Fruit fly (Drosophila melanogaster): ENCODE data around the gene CG5245.

The CG5245 gene

dm6 chr3R:12431030-12431489, 1.7 kb downstream of the CG5245 start, which contains the start of gene Prosalpha2 (continued):
- peak; percentile 19 for TF ChIP-seq Sry-β (GFP tag; optimal IDR thresholded peaks at IDR 0.05)
- TF ChIP-seq CG12659 (GFP tag; optimal IDR thresholded peaks at IDR 0.05) = peak; percentile 68
- peak; percentile 55 for TF ChIP-seq CG1603 (tag; optimal IDR thresholded peaks at IDR 0.05)
- peak; percentile 42 for TF ChIP-seq nmo (GFP tag; optimal IDR thresholded peaks at IDR 0.05)
- peak; percentile 66 for TF ChIP-seq Sin3A (optimal IDR thresholded peaks at IDR 0.05)
- peak; percentile 61 for TF ChIP-seq pzg (GFP tag; optimal IDR thresholded peaks at IDR 0.05)
- no peak for TF ChIP-seq Hmx (GFP tag; optimal IDR thresholded peaks at IDR 0.05)
- no peak for TF ChIP-seq CG15601 (tag; optimal IDR thresholded peaks at IDR 0.05)
- TF ChIP-seq Hr3 (GFP tag; optimal IDR thresholded peaks at IDR 0.05) = no peak
- no peak for TF ChIP-seq B-H2 (GFP tag; optimal IDR thresholded peaks at IDR 0.05)
- TF ChIP-seq CG10147 (GFP tag; optimal IDR thresholded peaks at IDR 0.05) = peak; percentile 11
- no peak for TF ChIP-seq CG12236 (GFP tag; optimal IDR thresholded peaks at IDR 0.05)
- no peak for TF ChIP-seq CG11695 (GFP tag; IDR thresholded peaks at IDR 0.05)
- no peak for TF ChIP-seq vvl (GFP tag; IDR thresholded peaks at IDR 0.05)
- no peak for TF ChIP-seq CG12071 (GFP tag; optimal IDR thresholded peaks at IDR 0.05)
- TF ChIP-seq CG4328 (GFP tag; optimal IDR thresholded peaks at IDR 0.05) = no peak
- TF ChIP-seq btn (GFP tag; optimal IDR thresholded peaks at IDR 0.05) = no peak
- no peak for TF ChIP-seq grn (GFP tag; optimal IDR thresholded peaks at IDR 0.05)
- peak; percentile 14 for TF ChIP-seq CG12155 (GFP tag; optimal IDR thresholded peaks at IDR 0.05)
- peak; percentile 20 for TF ChIP-seq Myb (GFP tag; optimal IDR thresholded peaks at IDR 0.05)
- TF ChIP-seq vfl (GFP tag; optimal IDR thresholded peaks at IDR 0.05) = no peak
- no peak for TF ChIP-seq Dbx (GFP tag; IDR thresholded peaks at IDR 0.05)
- no peak for TF ChIP-seq tll (GFP tag; optimal IDR thresholded peaks at IDR 0.05)
- no peak for TF ChIP-seq bbx (GFP tag; IDR thresholded peaks at IDR 0.05; ENCODE audit: partially characterized antibody)
- TF ChIP-seq corto (GFP tag; optimal IDR thresholded peaks at IDR 0.05) = no peak
- no peak for TF ChIP-seq E2f1 (GFP tag; IDR thresholded peaks at IDR 0.05)
- TF ChIP-seq insv (GFP tag; optimal IDR thresholded peaks at IDR 0.05) = peak in 1 of 2 experiments; percentile 31
- peak; percentile 39 for TF ChIP-seq slbo (GFP tag; IDR thresholded peaks at IDR 0.05)
- TF ChIP-seq Nf-YB (GFP tag; optimal IDR thresholded peaks at IDR 0.05) = no peak
- no peak for TF ChIP-seq Lpt (GFP tag; optimal IDR thresholded peaks at IDR 0.05)
- TF ChIP-seq bab2 (GFP tag; optimal IDR thresholded peaks at IDR 0.05) = no peak
- TF ChIP-seq CG4617 (GFP tag; optimal IDR thresholded peaks at IDR 0.05; ENCODE audit: borderline replicate concordance) = peak; percentile 57
- no peak for TF ChIP-seq caup (GFP tag; optimal IDR thresholded peaks at IDR 0.05; ENCODE audit: severe bottlenecking)
- TF ChIP-seq CG2678 (tag; optimal IDR thresholded peaks at IDR 0.05) = no peak
- TF ChIP-seq jumu (GFP tag; optimal IDR thresholded peaks at IDR 0.05) = no peak
- TF ChIP-seq peb (GFP tag; IDR thresholded peaks at IDR 0.05) = no peak
- peak; percentile 62 for TF ChIP-seq CG15514 (GFP tag; optimal IDR thresholded peaks at IDR 0.05)
- TF ChIP-seq kah (GFP tag; optimal IDR thresholded peaks at IDR 0.05) = no peak
- no peak for TF ChIP-seq Trl (optimal IDR thresholded peaks at IDR 0.05)
- no peak for TF ChIP-seq Trl (GFP tag; optimal IDR thresholded peaks at IDR 0.05)
- TF ChIP-seq gfzf (GFP tag; optimal IDR thresholded peaks at IDR 0.05) = peak; percentile 83
- no peak for TF ChIP-seq CG18619 (GFP tag; optimal IDR thresholded peaks at IDR 0.05)
- no peak for TF ChIP-seq CG7556 (GFP tag; optimal IDR thresholded peaks at IDR 0.05)
- TF ChIP-seq Mad (GFP tag; optimal IDR thresholded peaks at IDR 0.05) = no peak
- peak; percentile 68 for TF ChIP-seq E2f2 (GFP tag; IDR thresholded peaks at IDR 0.05)
- no peak for TF ChIP-seq amos (GFP tag; IDR thresholded peaks at IDR 0.05; ENCODE audit: partially characterized antibody)
- peak; percentile 80 for TF ChIP-seq trem (tag; optimal IDR thresholded peaks at IDR 0.05)
- TF ChIP-seq Blimp-1 (GFP tag; optimal IDR thresholded peaks at IDR 0.05) = no peak
- peak; percentile 23 for TF ChIP-seq CG13894 (tag; optimal IDR thresholded peaks at IDR 0.05)
- no peak for TF ChIP-seq CG4854 (GFP tag; optimal IDR thresholded peaks at IDR 0.05)
- TF ChIP-seq CG14710 (tag; optimal IDR thresholded peaks at IDR 0.05) = peak; percentile 80

All from whole organism, embryonic.